Fruit fly (Drosophila melanogaster): ENCODE results near the gene Pak3.

DNA sequence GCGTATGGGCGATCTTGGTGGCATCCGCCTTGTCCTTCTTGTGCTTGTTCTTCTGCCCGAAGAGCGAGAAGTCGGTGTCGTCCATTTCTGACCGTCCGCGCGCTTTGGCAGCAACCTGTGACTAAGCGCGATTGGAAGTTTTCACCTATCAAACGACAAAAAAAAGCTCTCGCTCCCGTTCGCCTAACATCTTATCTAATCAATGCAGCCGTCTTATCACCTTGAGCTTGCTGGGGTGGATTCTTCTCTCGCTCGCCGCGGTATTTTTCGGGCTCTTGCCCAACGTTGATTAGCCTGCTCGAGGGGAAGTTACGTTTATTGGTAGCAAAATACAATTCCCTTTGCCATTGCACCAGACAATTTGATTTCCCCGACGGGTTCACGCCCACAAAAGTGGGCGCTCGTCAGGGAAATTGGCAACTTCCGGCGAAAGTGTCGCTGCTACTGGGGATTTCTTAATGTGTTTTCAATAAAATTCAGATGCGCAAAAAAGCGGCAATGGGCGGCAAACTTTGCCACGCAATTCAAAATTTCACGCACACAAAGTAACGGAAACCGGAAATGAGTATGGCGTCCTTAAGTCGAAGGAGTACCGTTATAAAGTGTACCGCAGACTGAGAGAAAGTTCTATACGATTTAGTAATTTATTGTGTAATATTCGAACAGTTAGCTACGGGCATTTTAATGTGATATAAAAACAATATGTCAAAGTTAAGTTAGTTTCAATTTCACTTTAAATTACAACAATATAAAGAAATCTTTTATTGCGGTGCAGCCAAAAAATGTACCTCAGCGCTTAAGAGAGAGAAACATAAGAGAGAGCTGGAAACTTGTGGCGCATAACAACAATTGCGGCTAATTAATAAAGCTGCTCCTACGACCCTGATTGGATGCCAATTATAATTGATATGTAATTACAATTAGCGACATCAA lies 47.6 kb upstream of the Pak3 start, which contains the start of gene Decay:
- no peak for TF ChIP-seq CG11723 (GFP tag; optimal IDR thresholded peaks at IDR 0.05)
- no peak for TF ChIP-seq repo (GFP tag; optimal IDR thresholded peaks at IDR 0.05)
